Fruit fly (Drosophila melanogaster) whole organism, prepupa: ENCODE measurements around the gene PpD3.

Source experiments
- Blimp-1 ChIP-seq: fragments of 200-800 bp; sonication (Bioruptor generic); optimal IDR thresholded peaks from 3 replicates; lab custom pipeline; 2017; ENCODE audit warnings: missing biosample characterization, missing genetic modification characterization, mild to moderate bottlenecking, moderate library complexity, missing genetic modification reagents
- CG10631 ChIP-seq: fragments of 200-800 bp; sonication (Bioruptor generic); optimal IDR thresholded peaks from 2 replicates; lab custom pipeline; 2016; ENCODE audit warnings: missing biosample characterization, missing genetic modification characterization
- CG11294 ChIP-seq: fragments of 200-800 bp; sonication (Bioruptor generic); IDR thresholded peaks from 2 replicates; pipeline ENCODE4 v1.3.6; 2022; ENCODE audit warnings: missing biosample characterization, missing genetic modification characterization
- CG11762 ChIP-seq: fragments of 200-800 bp; sonication (Bioruptor generic); optimal IDR thresholded peaks from 3 replicates; lab custom pipeline; 2016; ENCODE audit warnings: missing biosample characterization, missing genetic modification characterization; ENCODE audit not compliant: insufficient read depth
- CG15336 ChIP-seq: fragments of 200-800 bp; sonication (Bioruptor generic); IDR thresholded peaks from 2 replicates; pipeline ENCODE4 v1.3.6; 2022; ENCODE audit warnings: missing biosample characterization, missing genetic modification characterization
- CG1621 ChIP-seq: fragments of 200-800 bp; sonication (Bioruptor generic); optimal IDR thresholded peaks from 3 replicates; lab custom pipeline; 2018; ENCODE audit warnings: missing biosample characterization, mild to moderate bottlenecking, missing genetic modification characterization
- CG3032 ChIP-seq: fragments of 200-800 bp; optimal IDR thresholded peaks from 2 replicates; lab custom pipeline; 2019; ENCODE audit warnings: missing biosample characterization, mild to moderate bottlenecking, missing genetic modification characterization, moderate library complexity
- CG31627 ChIP-seq: fragments of 200-800 bp; sonication (Bioruptor generic); optimal IDR thresholded peaks from 3 replicates; lab custom pipeline; 2016; ENCODE audit warnings: missing biosample characterization, missing genetic modification characterization
- CG32006 ChIP-seq: fragments of 200-800 bp; sonication (Bioruptor generic); optimal IDR thresholded peaks from 3 replicates; lab custom pipeline; 2017; ENCODE audit warnings: missing biosample characterization, mild to moderate bottlenecking, missing genetic modification characterization
- CG34406 ChIP-seq: fragments of 200-800 bp; sonication (Bioruptor generic); optimal IDR thresholded peaks from 3 replicates; lab custom pipeline; 2016; ENCODE audit warnings: missing biosample characterization, missing genetic modification characterization
- CG3919 ChIP-seq: fragments of 200-800 bp; sonication (Bioruptor generic); optimal IDR thresholded peaks from 3 replicates; lab custom pipeline; 2016; ENCODE audit warnings: missing biosample characterization, missing genetic modification characterization
- CG6163 ChIP-seq: fragments of 200-800 bp; sonication (Bioruptor generic); IDR thresholded peaks from 3 replicates; pipeline ENCODE4 v1.3.6; 2022; ENCODE audit warnings: missing biosample characterization, missing genetic modification characterization
- CG6276 ChIP-seq: fragments of 200-800 bp; sonication (Bioruptor generic); optimal IDR thresholded peaks from 2 replicates; lab custom pipeline; 2017; ENCODE audit warnings: missing biosample characterization, mild to moderate bottlenecking, missing genetic modification characterization
- CG6792 ChIP-seq: fragments of 200-800 bp; sonication (Bioruptor generic); optimal IDR thresholded peaks from 3 replicates; lab custom pipeline; 2016; ENCODE audit warnings: missing biosample characterization, missing genetic modification characterization
- CG6808 ChIP-seq: fragments of 200-800 bp; sonication (Bioruptor generic); optimal IDR thresholded peaks from 3 replicates; lab custom pipeline; 2017; ENCODE audit warnings: missing biosample characterization, missing genetic modification characterization, mild to moderate bottlenecking, moderate library complexity, missing genetic modification reagents
- CG6854 ChIP-seq: fragments of 200-800 bp; sonication (Bioruptor generic); optimal IDR thresholded peaks from 2 replicates; lab custom pipeline; 2017; ENCODE audit warnings: missing biosample characterization, mild to moderate bottlenecking, missing genetic modification characterization
- CG7368 ChIP-seq: fragments of 200-800 bp; sonication (Bioruptor generic); optimal IDR thresholded peaks from 3 replicates; lab custom pipeline; 2016; ENCODE audit warnings: missing biosample characterization, missing genetic modification characterization
- CG8119 ChIP-seq: fragments of 200-800 bp; sonication (Bioruptor generic); IDR thresholded peaks from 3 replicates; pipeline ENCODE4 v1.3.6; 2022; ENCODE audit warnings: missing biosample characterization, missing genetic modification characterization
- CG8319 ChIP-seq: fragments of 200-800 bp; sonication (Bioruptor generic); optimal IDR thresholded peaks from 3 replicates; lab custom pipeline; 2016; ENCODE audit warnings: missing biosample characterization, missing genetic modification characterization
- CG8632 ChIP-seq: fragments of 200-800 bp; sonication (Bioruptor generic); optimal IDR thresholded peaks from 3 replicates; lab custom pipeline; 2016; ENCODE audit warnings: missing biosample characterization, missing genetic modification characterization
- CG9139 ChIP-seq: fragments of 200-800 bp; sonication (Bioruptor generic); optimal IDR thresholded peaks from 3 replicates; lab custom pipeline; 2017; ENCODE audit warnings: missing biosample characterization, mild to moderate bottlenecking, missing genetic modification characterization
- Eip78C ChIP-seq: fragments of 200-800 bp; sonication (Bioruptor generic); peaks from one replicate; lab custom pipeline; 2016; ENCODE audit warnings: missing biosample characterization, missing genetic modification characterization
- Eip93F ChIP-seq: fragments of 200-800 bp; sonication (Bioruptor generic); optimal IDR thresholded peaks from 2 replicates; lab custom pipeline; 2016; ENCODE audit warnings: missing biosample characterization, mild to moderate bottlenecking, missing genetic modification characterization
- Ets21C ChIP-seq: fragments of 200-800 bp; sonication (Bioruptor generic); optimal IDR thresholded peaks from 3 replicates; lab custom pipeline; 2016; ENCODE audit warnings: missing biosample characterization, missing genetic modification characterization
- Ets96B ChIP-seq: fragments of 200-800 bp; optimal IDR thresholded peaks from 2 replicates; lab custom pipeline; 2019; ENCODE audit warnings: missing biosample characterization, mild to moderate bottlenecking, missing genetic modification characterization, moderate library complexity
- Gug ChIP-seq: fragments of 200-800 bp; sonication (Bioruptor generic); IDR thresholded peaks from 2 replicates; pipeline ENCODE4 v1.3.6; 2022; ENCODE audit warnings: missing biosample characterization, missing genetic modification characterization
- Hr39 ChIP-seq: fragments of 200-800 bp; sonication (Bioruptor generic); optimal IDR thresholded peaks from 2 replicates; lab custom pipeline; 2016; ENCODE audit warnings: missing biosample characterization, missing genetic modification characterization
- Lpt ChIP-seq: fragments of 200-800 bp; sonication (Bioruptor generic); optimal IDR thresholded peaks from 3 replicates; lab custom pipeline; 2016; ENCODE audit warnings: missing biosample characterization, missing genetic modification characterization
- Met ChIP-seq: fragments of 200-800 bp; sonication (Bioruptor generic); optimal IDR thresholded peaks from 3 replicates; lab custom pipeline; 2016; ENCODE audit warnings: missing biosample characterization, missing genetic modification characterization
- Sox102F ChIP-seq: fragments of 200-800 bp; sonication (Bioruptor generic); optimal IDR thresholded peaks from 2 replicates; lab custom pipeline; 2016; ENCODE audit warnings: missing biosample characterization, mild to moderate bottlenecking, missing genetic modification characterization
- Sox14 ChIP-seq: fragments of 200-800 bp; sonication (Bioruptor generic); optimal IDR thresholded peaks from 3 replicates; lab custom pipeline; 2016; ENCODE audit warnings: missing biosample characterization, missing genetic modification characterization
- Sox15 ChIP-seq: fragments of 200-800 bp; sonication (Bioruptor generic); optimal IDR thresholded peaks from 3 replicates; lab custom pipeline; 2016; ENCODE audit warnings: missing biosample characterization, missing genetic modification characterization
- acj6 ChIP-seq: fragments of 200-800 bp; sonication (Bioruptor generic); optimal IDR thresholded peaks from 3 replicates; lab custom pipeline; 2016; ENCODE audit warnings: missing biosample characterization, missing genetic modification characterization
- cyc ChIP-seq: fragments of 200-800 bp; sonication (Bioruptor generic); optimal IDR thresholded peaks from 3 replicates; lab custom pipeline; 2016; ENCODE audit warnings: missing biosample characterization, missing genetic modification characterization
- dac ChIP-seq: fragments of 200-800 bp; sonication (Bioruptor generic); optimal IDR thresholded peaks from 2 replicates; lab custom pipeline; 2017; ENCODE audit warnings: missing biosample characterization, mild to moderate bottlenecking, missing genetic modification characterization
- eg ChIP-seq: fragments of 200-800 bp; sonication (Bioruptor generic); IDR thresholded peaks from 3 replicates; pipeline ENCODE4 v1.3.6; 2022; ENCODE audit warnings: missing biosample characterization, missing genetic modification characterization
- esn ChIP-seq: fragments of 200-800 bp; sonication (Bioruptor generic); optimal IDR thresholded peaks from 2 replicates; lab custom pipeline; 2016; ENCODE audit warnings: missing biosample characterization, mild to moderate bottlenecking, missing genetic modification characterization, moderate library complexity
- fd59A ChIP-seq: fragments of 200-800 bp; sonication (Bioruptor generic); optimal IDR thresholded peaks from 2 replicates; lab custom pipeline; 2017; ENCODE audit warnings: missing biosample characterization, mild to moderate bottlenecking, missing genetic modification characterization, missing genetic modification reagents
- fd85E ChIP-seq: fragments of 200-800 bp; sonication (Bioruptor generic); optimal IDR thresholded peaks from 3 replicates; lab custom pipeline; 2016; ENCODE audit warnings: missing biosample characterization, missing genetic modification characterization
- fkh ChIP-seq: fragments of 200-800 bp; sonication (Bioruptor generic); optimal IDR thresholded peaks from 3 replicates; lab custom pipeline; 2017; ENCODE audit warnings: missing biosample characterization, mild to moderate bottlenecking, missing genetic modification characterization, moderate library complexity
- net ChIP-seq: fragments of 200-800 bp; sonication (Bioruptor generic); optimal IDR thresholded peaks from 3 replicates; lab custom pipeline; 2016; ENCODE audit warnings: missing biosample characterization, missing genetic modification characterization
- pdm3 ChIP-seq: fragments of 200-800 bp; sonication (Bioruptor generic); optimal IDR thresholded peaks from 3 replicates; lab custom pipeline; 2016; ENCODE audit warnings: missing biosample characterization, missing genetic modification characterization
- spab ChIP-seq: fragments of 200-800 bp; sonication (Bioruptor generic); optimal IDR thresholded peaks from 2 replicates; lab custom pipeline; 2017; ENCODE audit warnings: missing biosample characterization, mild to moderate bottlenecking, missing genetic modification characterization, missing genetic modification reagents
- ss ChIP-seq, 2 experiments: fragments of 200-800 bp; sonication (Bioruptor generic); optimal IDR thresholded peaks; 2 replicates in 1 of 2; 3 replicates in 1 of 2; lab custom pipeline; 2017 to 2018; ENCODE audit warnings: mild to moderate bottlenecking in 2 of 2, missing biosample characterization in 2 of 2, missing genetic modification characterization in 2 of 2, moderate library complexity in 1 of 2
- vri ChIP-seq: fragments of 200-800 bp; sonication (Bioruptor generic); optimal IDR thresholded peaks from 3 replicates; lab custom pipeline; 2016; ENCODE audit warnings: missing biosample characterization, mild to moderate bottlenecking, missing genetic modification characterization

Gene PpD3

dm6 chr3R:9747875-9747899, at the start of gene PpD3:
TSS of gene PpD3 (plus strand) at chr3R:9747875.
- TF ChIP-seq CG6163 (GFP tag; lab: Robert Waterston, UW) (no peak), vri (no peak), ss (GFP tag; optimal IDR thresholded peaks at IDR 0.05; lab: Kevin White, UChicago) (no peak), CG15336 (GFP tag; lab: Robert Waterston, UW) (no peak), spab (GFP tag; lab: Kevin White, UChicago) (no peak), esn (GFP tag; lab: Kevin White, UChicago) (no peak), Met (GFP tag; lab: Kevin White, UChicago) (no peak), Gug (GFP tag; lab: Robert Waterston, UW) (no peak), CG11762 (GFP tag; lab: Kevin White, UChicago) (no peak), CG8632 (GFP tag; lab: Kevin White, UChicago) (no peak), net (GFP tag; lab: Kevin White, UChicago) (no peak), pdm3 (no peak), fd59A (GFP tag; lab: Kevin White, UChicago) (no peak), CG6854 (no peak), CG11294 (GFP tag; lab: Robert Waterston, UW) (no peak), Ets96B (tag; lab: Kevin White, UChicago) (no peak), dac (no peak), CG6276 (GFP tag; lab: Kevin White, UChicago) (no peak)

- TF ChIP-seq vri (peak; percentile 21), Sox102F (GFP tag; lab: Kevin White, UChicago) (no peak)
Measured at dm6 chr3R:9700513-9700912, 47.2 kb upstream of the PpD3 start.

- TF ChIP-seq fkh (GFP tag; lab: Kevin White, UChicago) (peak; percentile 94), Eip78C (GFP tag; lab: Kevin White, UChicago) (peak; percentile 49), Lpt (GFP tag; lab: Kevin White, UChicago) (no peak), Eip93F (no peak), CG8119 (GFP tag; lab: Robert Waterston, UW) (no peak), Met (GFP tag; lab: Kevin White, UChicago) (peak; percentile 3), CG9139 (GFP tag; lab: Kevin White, UChicago) (no peak), vri (peak; percentile 30), fd85E (GFP tag; lab: Kevin White, UChicago) (no peak), CG10631 (GFP tag; lab: Kevin White, UChicago) (no peak), CG3919 (GFP tag; lab: Kevin White, UChicago) (no peak), CG8319 (GFP tag; lab: Kevin White, UChicago) (no peak), Blimp-1 (GFP tag; lab: Kevin White, UChicago) (no peak), CG31627 (GFP tag; lab: Kevin White, UChicago) (no peak), CG6792 (no peak), eg (GFP tag; lab: Robert Waterston, UW) (no peak), cyc (no peak), spab (GFP tag; lab: Kevin White, UChicago) (no peak), acj6 (no peak), CG3032 (tag; lab: Kevin White, UChicago) (no peak), Ets21C (GFP tag; lab: Kevin White, UChicago) (no peak), pdm3 (no peak)
Measured at dm6 chr3R:9701148-9701703, 46.4 kb upstream of the PpD3 start.

dm6 chr3R:9701897-9702296, 45.8 kb upstream of the PpD3 start:
- TF ChIP-seq fd85E (GFP tag; lab: Kevin White, UChicago) (no peak), Sox14 (GFP tag; lab: Kevin White, UChicago) (no peak), Sox102F (GFP tag; lab: Kevin White, UChicago) (peak; percentile 13), ss (GFP tag; optimal IDR thresholded peaks at IDR 0.05; lab: Kevin White, UChicago) (no peak), Eip78C (GFP tag; lab: Kevin White, UChicago) (peak; percentile 74), Gug (GFP tag; lab: Robert Waterston, UW) (no peak), dac (no peak), CG32006 (GFP tag; lab: Kevin White, UChicago) (no peak), Ets96B (tag; lab: Kevin White, UChicago) (no peak), Hr39 (GFP tag; lab: Kevin White, UChicago) (peak; percentile 11), CG8319 (GFP tag; lab: Kevin White, UChicago) (no peak), Sox15 (GFP tag; lab: Kevin White, UChicago) (peak; percentile 10), CG8632 (GFP tag; lab: Kevin White, UChicago) (no peak), CG31627 (GFP tag; lab: Kevin White, UChicago) (peak; percentile 15), cyc (no peak), CG6808 (GFP tag; lab: Kevin White, UChicago) (no peak), eg (GFP tag; lab: Robert Waterston, UW) (no peak), CG7368 (GFP tag; lab: Kevin White, UChicago) (no peak), Ets21C (GFP tag; lab: Kevin White, UChicago) (no peak), spab (GFP tag; lab: Kevin White, UChicago) (no peak), pdm3 (peak; percentile 27), CG9139 (GFP tag; lab: Kevin White, UChicago) (no peak), fd59A (GFP tag; lab: Kevin White, UChicago) (no peak), CG34406 (GFP tag; lab: Kevin White, UChicago) (no peak), CG1621 (tag; lab: Kevin White, UChicago) (no peak), CG6163 (GFP tag; lab: Robert Waterston, UW) (no peak)
